Worm (Caenorhabditis elegans) whole organism, L3 larva: ENCODE data around the gene F37H8.6.

Experiments used
- R02D3.7 ChIP-seq: fragments of 150-350 bp; optimal IDR thresholded peaks from 2 replicates; lab custom pipeline; 2014; ENCODE audit warnings: missing biosample characterization, missing genetic modification characterization
- ZK546.5 ChIP-seq: sonication (generic microtip); optimal IDR thresholded peaks from 2 replicates; lab custom pipeline; 2017; ENCODE audit warnings: missing biosample characterization, missing genetic modification characterization
- aly-2 ChIP-seq: fragments of 150-350 bp; optimal IDR thresholded peaks from 2 replicates; lab custom pipeline; 2014; ENCODE audit warnings: missing biosample characterization, missing genetic modification characterization
- ama-1 ChIP-seq: fragments of 150-350 bp; optimal IDR thresholded peaks from 2 replicates; lab custom pipeline; 2018
- ceh-16 ChIP-seq: sonication (generic microtip); optimal IDR thresholded peaks from 2 replicates; lab custom pipeline; 2017; ENCODE audit warnings: missing biosample characterization, missing genetic modification characterization
- ceh-28 ChIP-seq: fragments of 150-350 bp; optimal IDR thresholded peaks from 2 replicates; lab custom pipeline; 2014; ENCODE audit warnings: missing biosample characterization, missing genetic modification reagents, missing genetic modification characterization
- ceh-82 ChIP-seq: fragments of 150-350 bp; optimal IDR thresholded peaks from 2 replicates; lab custom pipeline; 2014; ENCODE audit warnings: missing biosample characterization, missing genetic modification characterization
- ceh-9 ChIP-seq: sonication (generic microtip); optimal IDR thresholded peaks from 2 replicates; lab custom pipeline; 2018; ENCODE audit warnings: missing biosample characterization, missing genetic modification characterization
- daf-12 ChIP-seq: fragments of 150-350 bp; optimal IDR thresholded peaks from 2 replicates; lab custom pipeline; 2014; ENCODE audit warnings: missing biosample characterization, missing genetic modification reagents, missing genetic modification characterization
- egl-27 ChIP-seq: sonication (generic microtip); optimal IDR thresholded peaks from 4 replicates; lab custom pipeline; 2017; ENCODE audit warnings: missing biosample characterization, missing genetic modification reagents, missing genetic modification characterization
- egl-5 ChIP-seq: fragments of 150-350 bp; optimal IDR thresholded peaks from 2 replicates; lab custom pipeline; 2017; ENCODE audit warnings: missing biosample characterization, missing genetic modification reagents, missing genetic modification characterization, inconsistent platforms
- elt-1 ChIP-seq: fragments of 150-350 bp; optimal IDR thresholded peaks from 2 replicates; lab custom pipeline; 2014; ENCODE audit warnings: missing biosample characterization, missing genetic modification characterization
- elt-2 ChIP-seq: sonication (generic microtip); optimal IDR thresholded peaks from 2 replicates; lab custom pipeline; 2016; ENCODE audit warnings: missing genetic modification reagents, mild to moderate bottlenecking, missing genetic modification characterization, missing compliant biosample characterization
- elt-3 ChIP-seq, 3 experiments: fragments of 150-350 bp in 1 of 3; sonication (generic microtip) in 2 of 3; optimal IDR thresholded peaks; 2 replicates in 2 of 3; 4 replicates in 1 of 3; lab custom pipeline; 2014 to 2017; ENCODE audit warnings: missing biosample characterization in 3 of 3, missing genetic modification characterization in 3 of 3
- eor-1 ChIP-seq, 2 experiments: fragments of 150-350 bp; optimal IDR thresholded peaks; 2 replicates each; lab custom pipeline; 2014 to 2018; ENCODE audit warnings: missing biosample characterization in 2 of 2, missing genetic modification characterization in 2 of 2
- fkh-10 ChIP-seq: sonication (generic microtip); optimal IDR thresholded peaks from 2 replicates; lab custom pipeline; 2017; ENCODE audit warnings: missing biosample characterization, missing genetic modification reagents, missing genetic modification characterization
- fkh-2 ChIP-seq: fragments of 150-350 bp; optimal IDR thresholded peaks from 2 replicates; lab custom pipeline; 2014; ENCODE audit warnings: missing biosample characterization, missing genetic modification reagents, missing genetic modification characterization
- fos-1 ChIP-seq: fragments of 150-350 bp; optimal IDR thresholded peaks from 2 replicates; lab custom pipeline; 2014; ENCODE audit warnings: missing biosample characterization, missing genetic modification characterization
- hmg-11 ChIP-seq: sonication (generic microtip); optimal IDR thresholded peaks from 2 replicates; lab custom pipeline; 2016; ENCODE audit warnings: missing genetic modification characterization, missing compliant biosample characterization
- jun-1 ChIP-seq: fragments of 150-350 bp; optimal IDR thresholded peaks from 2 replicates; lab custom pipeline; 2014; ENCODE audit warnings: missing biosample characterization, missing genetic modification reagents, missing genetic modification characterization
- lin-15B ChIP-seq: fragments of 150-350 bp; optimal IDR thresholded peaks from 2 replicates; lab custom pipeline; 2014; ENCODE audit warnings: missing biosample characterization, missing genetic modification characterization
- lin-39 ChIP-seq: fragments of 150-350 bp; optimal IDR thresholded peaks from 2 replicates; lab custom pipeline; 2018; ENCODE audit warnings: missing biosample characterization, missing genetic modification reagents, missing genetic modification characterization
- lsy-12 ChIP-seq: sonication (generic microtip); optimal IDR thresholded peaks from 2 replicates; lab custom pipeline; 2016; ENCODE audit warnings: mild to moderate bottlenecking, missing genetic modification characterization, missing compliant biosample characterization
- mdl-1 ChIP-seq: fragments of 150-350 bp; optimal IDR thresholded peaks from 2 replicates; lab custom pipeline; 2014; ENCODE audit warnings: missing biosample characterization, missing genetic modification characterization
- mml-1 ChIP-seq: fragments of 150-350 bp; sonication (generic microtip); optimal IDR thresholded peaks from 3 replicates; lab custom pipeline; 2014; ENCODE audit warnings: missing biosample characterization, missing genetic modification characterization
- nfya-1 ChIP-seq: sonication (generic microtip); optimal IDR thresholded peaks from 2 replicates; lab custom pipeline; 2017; ENCODE audit warnings: missing genetic modification characterization, mild to moderate bottlenecking, missing compliant biosample characterization, antibody characterized with exemption, moderate library complexity; ENCODE audit not compliant: insufficient read depth
- nhr-11 ChIP-seq: fragments of 150-350 bp; optimal IDR thresholded peaks from 2 replicates; lab custom pipeline; 2014; ENCODE audit warnings: missing biosample characterization, missing genetic modification characterization
- nhr-12 ChIP-seq: fragments of 150-350 bp; optimal IDR thresholded peaks from 2 replicates; lab custom pipeline; 2014; ENCODE audit warnings: missing biosample characterization, missing genetic modification characterization
- nhr-23 ChIP-seq: fragments of 150-350 bp; optimal IDR thresholded peaks from 2 replicates; lab custom pipeline; 2014; ENCODE audit warnings: missing biosample characterization, missing genetic modification reagents, missing genetic modification characterization
- nhr-237 ChIP-seq: fragments of 150-350 bp; optimal IDR thresholded peaks from 2 replicates; lab custom pipeline; 2014; ENCODE audit warnings: missing biosample characterization, missing genetic modification characterization
- nhr-25 ChIP-seq: sonication (generic microtip); optimal IDR thresholded peaks from 2 replicates; lab custom pipeline; 2017; ENCODE audit warnings: missing biosample characterization, missing genetic modification characterization
- nhr-28 ChIP-seq: fragments of 150-350 bp; optimal IDR thresholded peaks from 2 replicates; lab custom pipeline; 2014; ENCODE audit warnings: missing biosample characterization, missing genetic modification characterization
- nhr-43 ChIP-seq: sonication (generic microtip); optimal IDR thresholded peaks from 2 replicates; lab custom pipeline; 2016; ENCODE audit warnings: mild to moderate bottlenecking, missing genetic modification characterization, missing compliant biosample characterization; ENCODE audit not compliant: poor library complexity, severe bottlenecking
- nhr-67 ChIP-seq: fragments of 150-350 bp; optimal IDR thresholded peaks from 2 replicates; lab custom pipeline; 2014; ENCODE audit warnings: missing biosample characterization, missing genetic modification characterization
- nhr-76 ChIP-seq: fragments of 150-350 bp; sonication (generic microtip); optimal IDR thresholded peaks from 5 replicates; lab custom pipeline; 2014; ENCODE audit warnings: missing biosample characterization, missing genetic modification characterization
- nhr-77 ChIP-seq: fragments of 150-350 bp; optimal IDR thresholded peaks from 2 replicates; lab custom pipeline; 2014; ENCODE audit warnings: missing biosample characterization, missing genetic modification characterization
- pha-4 ChIP-seq: fragments of 150-350 bp; optimal IDR thresholded peaks from 2 replicates; lab custom pipeline; 2014; ENCODE audit warnings: missing biosample characterization, missing genetic modification reagents, missing genetic modification characterization
- pqm-1 ChIP-seq: fragments of 150-350 bp; optimal IDR thresholded peaks from 2 replicates; lab custom pipeline; 2017; ENCODE audit warnings: missing biosample characterization, missing genetic modification characterization, inconsistent platforms
- sea-2 ChIP-seq: fragments of 150-350 bp; sonication (generic microtip); optimal IDR thresholded peaks from 4 replicates; lab custom pipeline; 2014; ENCODE audit warnings: missing biosample characterization, missing genetic modification reagents, missing genetic modification characterization
- snpc-4 ChIP-seq: fragments of 150-350 bp; optimal IDR thresholded peaks from 2 replicates; lab custom pipeline; 2014; ENCODE audit warnings: missing biosample characterization, missing genetic modification characterization
- tbx-2 ChIP-seq: sonication (generic microtip); optimal IDR thresholded peaks from 2 replicates; lab custom pipeline; 2016; ENCODE audit warnings: mild to moderate bottlenecking, missing genetic modification characterization, missing compliant biosample characterization
- unc-39 ChIP-seq: sonication (generic microtip); optimal IDR thresholded peaks from 4 replicates; lab custom pipeline; 2017; ENCODE audit warnings: missing biosample characterization, missing genetic modification characterization
- unc-62 ChIP-seq: fragments of 150-350 bp; sonication (generic microtip); optimal IDR thresholded peaks from 4 replicates; lab custom pipeline; 2014; ENCODE audit warnings: missing biosample characterization, missing genetic modification reagents, missing genetic modification characterization
- zag-1 ChIP-seq: fragments of 150-350 bp; optimal IDR thresholded peaks from 2 replicates; lab custom pipeline; 2014; ENCODE audit warnings: missing biosample characterization, missing genetic modification characterization
- ztf-11 ChIP-seq: fragments of 150-350 bp; optimal IDR thresholded peaks from 2 replicates; lab custom pipeline; 2014; ENCODE audit warnings: missing biosample characterization, missing genetic modification characterization
- ztf-4 ChIP-seq: fragments of 150-350 bp; optimal IDR thresholded peaks from 2 replicates; lab custom pipeline; 2014; ENCODE audit warnings: missing biosample characterization, missing genetic modification characterization

F37H8.6 gene

DNA sequence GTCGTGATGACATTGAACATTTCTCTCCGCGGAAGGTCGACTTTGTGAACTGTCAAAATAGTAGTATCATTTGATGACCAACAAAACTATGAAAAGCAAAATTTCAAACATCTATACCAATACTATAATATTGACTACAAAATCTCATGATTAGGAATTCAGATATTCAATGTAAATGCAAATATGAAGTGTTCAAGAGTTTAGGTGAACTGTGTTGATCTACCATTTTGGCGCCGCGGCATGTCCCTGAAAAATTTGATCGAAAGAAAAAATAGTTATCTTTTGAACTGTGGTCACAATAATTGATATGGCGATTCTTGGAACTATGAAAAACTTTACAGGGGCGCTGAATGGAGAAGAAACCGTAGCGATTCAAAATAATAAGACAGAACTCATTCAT, 1.5 kb upstream of the F37H8.6 start:
- TF ChIP-seq tbx-2 (tag; lab: Kevin White, UChicago) (no peak), nhr-25 (no peak), snpc-4 (tag; lab: Kevin White, UChicago) (no peak), nhr-77 (tag; lab: Kevin White, UChicago) (no peak), pqm-1 (tag; lab: Kevin White, UChicago) (no peak), elt-1 (tag; lab: Kevin White, UChicago) (no peak), zag-1 (no peak), ceh-9 (tag; lab: Kevin White, UChicago) (no peak), sea-2 (GFP tag; lab: Kevin White, UChicago) (no peak), lin-39 (tag; lab: Kevin White, UChicago) (no peak), ztf-11 (tag; lab: Kevin White, UChicago) (no peak), ztf-4 (no peak)

DNA sequence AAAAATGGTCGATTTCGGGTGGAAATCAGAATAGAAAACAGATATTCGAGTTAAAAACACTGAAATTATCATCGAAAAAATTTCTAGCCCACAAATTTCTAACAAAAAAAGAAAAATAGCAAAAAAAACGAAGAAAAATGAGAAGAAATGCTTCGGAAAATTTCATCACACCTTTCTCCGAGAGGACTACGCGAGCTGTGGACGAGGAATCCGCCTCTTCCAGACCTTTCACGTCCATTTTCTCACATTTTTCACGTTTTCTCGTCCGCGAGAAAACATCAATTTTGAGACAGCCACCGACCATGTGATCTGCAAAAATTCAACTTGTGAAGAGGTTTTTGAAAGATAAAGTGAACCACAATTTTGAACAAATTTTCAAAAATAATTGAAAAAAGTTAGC, 835 bp downstream of the F37H8.6 start:
- peak; percentile 7 for TF ChIP-seq nfya-1
- TF ChIP-seq ztf-4 = no peak
- no peak for TF ChIP-seq nhr-77 (tag; lab: Kevin White, UChicago)
- peak; percentile 11 for TF ChIP-seq lin-15B (tag; lab: Kevin White, UChicago)

DNA sequence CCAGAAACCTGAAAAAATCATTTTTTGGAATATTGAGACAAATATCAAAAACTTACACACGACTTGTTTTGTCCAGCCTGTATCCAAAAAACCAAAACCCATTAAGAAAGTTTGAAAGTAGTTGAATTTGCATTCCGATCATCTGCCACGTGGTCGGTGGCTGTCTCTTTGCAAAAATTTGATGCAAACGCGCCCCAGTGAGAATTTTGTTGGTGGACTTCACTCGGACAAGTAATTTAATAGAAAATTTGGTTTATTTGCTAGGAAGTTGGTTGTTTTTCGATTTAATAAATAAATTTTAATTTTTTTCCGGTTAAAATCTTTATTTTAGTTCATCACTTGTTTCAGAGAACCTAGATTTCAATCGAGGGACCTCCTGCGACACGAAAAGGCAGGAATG, 1.9 kb downstream of the F37H8.6 start:
- TF ChIP-seq daf-12 (tag; lab: Kevin White, UChicago) (no peak), nhr-76 (no peak), egl-27 (tag; lab: Kevin White, UChicago) (no peak), mml-1 (no peak), nfya-1 (no peak), nhr-25 (no peak), egl-5 (tag; lab: Kevin White, UChicago) (no peak), nhr-11 (tag; lab: Kevin White, UChicago) (no peak), nhr-23 (no peak), zag-1 (no peak), jun-1 (no peak)
- TF ChIP-seq, all 47 proteins: peak for 0

DNA sequence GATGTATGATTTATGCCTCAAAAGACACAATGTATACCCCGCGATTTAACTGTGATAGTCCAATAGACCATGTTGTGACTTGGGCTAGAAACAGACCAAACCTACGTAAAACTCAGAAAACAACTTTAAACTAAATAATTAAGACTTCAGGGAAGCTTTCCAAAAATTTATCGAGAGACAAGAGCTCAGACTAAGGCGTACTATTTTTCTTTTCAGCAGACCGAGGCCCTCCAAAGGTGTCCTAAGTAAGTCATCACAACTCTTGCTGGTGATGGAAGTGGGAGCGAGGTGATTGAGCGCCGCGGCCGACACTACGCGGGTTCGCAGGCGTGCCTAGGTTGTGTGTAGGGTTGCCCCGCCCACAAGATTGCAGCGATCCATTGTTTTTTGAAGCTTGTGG, 10.2 kb downstream of the F37H8.6 start:
- TF ChIP-seq nhr-11 (tag; lab: Kevin White, UChicago) (no peak), unc-62 (no peak), egl-5 (tag; lab: Kevin White, UChicago) (no peak), ztf-11 (tag; lab: Kevin White, UChicago) (no peak), eor-1 (tag; optimal IDR thresholded peaks at IDR 0.05; lab: Kevin White, UChicago) (no peak), pqm-1 (tag; lab: Kevin White, UChicago) (no peak), pha-4 (tag; lab: Kevin White, UChicago) (peak; percentile 34), mdl-1 (tag; lab: Kevin White, UChicago) (no peak), egl-27 (tag; lab: Kevin White, UChicago) (no peak), nhr-12 (tag; lab: Kevin White, UChicago) (no peak), nhr-43 (tag; lab: Kevin White, UChicago) (peak; percentile 91), ZK546.5 (tag; lab: Kevin White, UChicago) (no peak), nfya-1 (peak; percentile 73), ama-1 (peak; percentile 96), ztf-4 (no peak), nhr-67 (tag; lab: Kevin White, UChicago) (no peak), daf-12 (tag; lab: Kevin White, UChicago) (no peak), nhr-25 (peak; percentile 65), unc-39 (tag; lab: Kevin White, UChicago) (no peak), elt-3 (tag; optimal IDR thresholded peaks at IDR 0.05; lab: Kevin White, UChicago) (no peak), nhr-28 (tag; lab: Kevin White, UChicago) (no peak), fkh-10 (no peak), snpc-4 (tag; lab: Kevin White, UChicago) (peak; percentile 99), zag-1 (no peak), ceh-16 (no peak), R02D3.7 (peak; percentile 54), nhr-23 (peak; percentile 70), nhr-77 (tag; lab: Kevin White, UChicago) (peak; percentile 43), nhr-237 (tag; lab: Kevin White, UChicago) (no peak), ceh-82 (tag; lab: Kevin White, UChicago) (peak; percentile 21), jun-1 (no peak), nhr-76 (no peak), hmg-11 (tag; lab: Kevin White, UChicago) (peak; percentile 51), sea-2 (GFP tag; lab: Kevin White, UChicago) (no peak), lsy-12 (tag; lab: Kevin White, UChicago) (peak; percentile 65), fkh-2 (no peak), fos-1 (no peak), lin-39 (tag; lab: Kevin White, UChicago) (peak; percentile 28), lin-15B (tag; lab: Kevin White, UChicago) (peak; percentile 40), ceh-9 (tag; lab: Kevin White, UChicago) (no peak), aly-2 (peak; percentile 78), tbx-2 (tag; lab: Kevin White, UChicago) (peak; percentile 36), ceh-28 (tag; lab: Kevin White, UChicago) (peak; percentile 48), elt-2 (tag; lab: Kevin White, UChicago) (peak; percentile 50)
